Fruit fly (Drosophila melanogaster): ENCODE data around the gene CG32214.

CG32214 gene

dm6 chr3L:19494954-19495353, 27.8 kb downstream of the CG32214 start:
- no peak for TF ChIP-seq Lpt (GFP tag; optimal IDR thresholded peaks at IDR 0.05)
- TF ChIP-seq svp (GFP tag): peak; percentile 32
- TF ChIP-seq spab (GFP tag; optimal IDR thresholded peaks at IDR 0.05): no peak

dm6 chr3L:19495991-19496588, 28.9 kb downstream of the CG32214 start:
- TF ChIP-seq fkh (GFP tag; optimal IDR thresholded peaks at IDR 0.05) (peak; percentile 71), Eip78C (GFP tag) (peak; percentile 44), spab (GFP tag; optimal IDR thresholded peaks at IDR 0.05) (no peak), Gug (GFP tag; IDR thresholded peaks at IDR 0.05) (no peak), esn (GFP tag; optimal IDR thresholded peaks at IDR 0.05) (no peak), svp (GFP tag) (peak; percentile 80), CG11902 (GFP tag; optimal IDR thresholded peaks at IDR 0.05) (no peak)

dm6 chr3L:19496600-19496999, 29.5 kb downstream of the CG32214 start:
- TF ChIP-seq Sox102F (GFP tag; optimal IDR thresholded peaks at IDR 0.05) (no peak), OdsH (GFP tag; optimal IDR thresholded peaks at IDR 0.05) (no peak), CG6163 (GFP tag; IDR thresholded peaks at IDR 0.05) (no peak), lz (GFP tag; optimal IDR thresholded peaks at IDR 0.05) (no peak), CG8319 (GFP tag; optimal IDR thresholded peaks at IDR 0.05) (no peak), CG32006 (GFP tag; optimal IDR thresholded peaks at IDR 0.05) (peak; percentile 6), spab (GFP tag; optimal IDR thresholded peaks at IDR 0.05) (no peak), acj6 (GFP tag; optimal IDR thresholded peaks at IDR 0.05) (no peak), vri (GFP tag; optimal IDR thresholded peaks at IDR 0.05) (no peak), Eip75B (GFP tag; optimal IDR thresholded peaks at IDR 0.05) (no peak), svp (GFP tag) (peak; percentile 78)

dm6 chr3L:19497135-19497534, 30.0 kb downstream of the CG32214 start:
- TF ChIP-seq topi (GFP tag; optimal IDR thresholded peaks at IDR 0.05) (no peak), CG11902 (GFP tag; optimal IDR thresholded peaks at IDR 0.05) (no peak), CG4318 (GFP tag; optimal IDR thresholded peaks at IDR 0.05) (no peak), salr (GFP tag; optimal IDR thresholded peaks at IDR 0.05) (no peak), acj6 (GFP tag; optimal IDR thresholded peaks at IDR 0.05) (no peak), pdm3 (GFP tag; optimal IDR thresholded peaks at IDR 0.05) (no peak), svp (GFP tag) (no peak), CG32006 (GFP tag; optimal IDR thresholded peaks at IDR 0.05) (no peak), CG1621 (tag; optimal IDR thresholded peaks at IDR 0.05) (no peak), CG10631 (GFP tag; optimal IDR thresholded peaks at IDR 0.05) (no peak), CG7368 (GFP tag; optimal IDR thresholded peaks at IDR 0.05) (no peak), Ets21C (GFP tag; optimal IDR thresholded peaks at IDR 0.05) (no peak)

- peak; percentile 47 for TF ChIP-seq fkh (GFP tag; optimal IDR thresholded peaks at IDR 0.05)
- TF ChIP-seq Lpt (GFP tag; optimal IDR thresholded peaks at IDR 0.05): no peak
Measured at dm6 chr3L:19497623-19498022, 30.5 kb downstream of the CG32214 start, which contains the start of gene CG9449. TSS of gene CG9449 (minus strand) at chr3L:19497723.

- TF ChIP-seq Hr38 (GFP tag; optimal IDR thresholded peaks at IDR 0.05): no peak
- TF ChIP-seq CG10631 (GFP tag; optimal IDR thresholded peaks at IDR 0.05): no peak
- TF ChIP-seq fkh (GFP tag; optimal IDR thresholded peaks at IDR 0.05): peak; percentile 26
- no peak for TF ChIP-seq OdsH (GFP tag; optimal IDR thresholded peaks at IDR 0.05)
- TF ChIP-seq CG1621 (tag; optimal IDR thresholded peaks at IDR 0.05): no peak
- no peak for TF ChIP-seq CG8632 (GFP tag; optimal IDR thresholded peaks at IDR 0.05)
- TF ChIP-seq Met (GFP tag; optimal IDR thresholded peaks at IDR 0.05): no peak
Measured at dm6 chr3L:19499334-19499733, 32.2 kb downstream of the CG32214 start.

- TF ChIP-seq CG8319 (GFP tag; optimal IDR thresholded peaks at IDR 0.05) (no peak), Hr39 (GFP tag; optimal IDR thresholded peaks at IDR 0.05) (no peak), lz (GFP tag; optimal IDR thresholded peaks at IDR 0.05) (no peak), CG10631 (GFP tag; optimal IDR thresholded peaks at IDR 0.05) (no peak)
Measured at dm6 chr3L:19500698-19501097, 33.6 kb downstream of the CG32214 start, which contains the start of gene CG9451. TSS of gene CG9451 (minus strand) at chr3L:19500798.
